Fruit fly (Drosophila melanogaster): ENCODE data around the gene CG9399.

The CG9399 gene

dm6 chr3R:9550265-9551012 is 23.6 kb downstream of the CG9399 start (continued):
- no peak for TF ChIP-seq toy (GFP tag; IDR thresholded peaks at IDR 0.05)
- no peak for TF ChIP-seq hbn (GFP tag; IDR thresholded peaks at IDR 0.05; ENCODE audit: partially characterized antibody)
- TF ChIP-seq ash1 (GFP tag; optimal IDR thresholded peaks at IDR 0.05), result peak; percentile 37
- no peak for TF ChIP-seq CG17361 (GFP tag; IDR thresholded peaks at IDR 0.05)
- peak; percentile 63 for TF ChIP-seq D19A (tag; optimal IDR thresholded peaks at IDR 0.05)
- TF ChIP-seq NC2β (GFP tag; optimal IDR thresholded peaks at IDR 0.05), result no peak
- TF ChIP-seq bsh (GFP tag; optimal IDR thresholded peaks at IDR 0.05), result peak in 1 of 2 experiments; percentile 16
- peak; percentile 40 for TF ChIP-seq CG5180 (GFP tag; optimal IDR thresholded peaks at IDR 0.05)
- peak; percentile 24 for TF ChIP-seq cad (GFP tag; optimal IDR thresholded peaks at IDR 0.05)
- TF ChIP-seq odd (GFP tag; optimal IDR thresholded peaks at IDR 0.05), result peak; percentile 6
- no peak for TF ChIP-seq Gsc (GFP tag; IDR thresholded peaks at IDR 0.05)
- no peak for TF ChIP-seq bigmax (GFP tag; optimal IDR thresholded peaks at IDR 0.05)
- TF ChIP-seq Hr78 (GFP tag; optimal IDR thresholded peaks at IDR 0.05), result peak in 1 of 2 experiments; percentile 80
- peak; percentile 7 for TF ChIP-seq trem (tag; optimal IDR thresholded peaks at IDR 0.05)
- TF ChIP-seq B-H2 (GFP tag; optimal IDR thresholded peaks at IDR 0.05), result peak; percentile 45
- peak; percentile 18 for TF ChIP-seq CG17385 (GFP tag; optimal IDR thresholded peaks at IDR 0.05)
- TF ChIP-seq disco-r (GFP tag; optimal IDR thresholded peaks at IDR 0.05), result no peak
- TF ChIP-seq CG3838 (GFP tag; optimal IDR thresholded peaks at IDR 0.05), result no peak
- TF ChIP-seq CG15479 (GFP tag; optimal IDR thresholded peaks at IDR 0.05), result peak; percentile 41
- TF ChIP-seq CG31441 (GFP tag; IDR thresholded peaks at IDR 0.05), result no peak
- no peak for TF ChIP-seq CG10543 (GFP tag; optimal IDR thresholded peaks at IDR 0.05)
- TF ChIP-seq Dfd (GFP tag; optimal IDR thresholded peaks at IDR 0.05), result no peak
- TF ChIP-seq CG6254 (GFP tag; optimal IDR thresholded peaks at IDR 0.05), result peak; percentile 26
- TF ChIP-seq lab (GFP tag; optimal IDR thresholded peaks at IDR 0.05), result peak; percentile 36
- peak; percentile 1 for TF ChIP-seq tap (tag; optimal IDR thresholded peaks at IDR 0.05)
- TF ChIP-seq CG18619 (GFP tag; optimal IDR thresholded peaks at IDR 0.05), result no peak
- TF ChIP-seq nerfin-1 (tag; optimal IDR thresholded peaks at IDR 0.05), result peak; percentile 25
- no peak for TF ChIP-seq ham (GFP tag; IDR thresholded peaks at IDR 0.05)
- peak; percentile 12 for TF ChIP-seq CG2875 (GFP tag; optimal IDR thresholded peaks at IDR 0.05)
- no peak for TF ChIP-seq CG16863 (GFP tag; optimal IDR thresholded peaks at IDR 0.05)
- no peak for TF ChIP-seq CG4282 (GFP tag; optimal IDR thresholded peaks at IDR 0.05)
- peak; percentile 96 for TF ChIP-seq yki (optimal IDR thresholded peaks at IDR 0.05)
- TF ChIP-seq Sry-δ (GFP tag; optimal IDR thresholded peaks at IDR 0.05), result no peak
- no peak for TF ChIP-seq CG1792 (GFP tag; optimal IDR thresholded peaks at IDR 0.05)
- TF ChIP-seq NFAT (GFP tag; IDR thresholded peaks at IDR 0.05), result no peak
- TF ChIP-seq cg (GFP tag; optimal IDR thresholded peaks at IDR 0.05), result peak; percentile 95
- no peak for TF ChIP-seq CG14667 (GFP tag; IDR thresholded peaks at IDR 0.05)
- peak; percentile 22 for TF ChIP-seq CG15696 (tag; optimal IDR thresholded peaks at IDR 0.05)
- TF ChIP-seq CG7745 (tag; optimal IDR thresholded peaks at IDR 0.05), result no peak
- TF ChIP-seq pzg (GFP tag; optimal IDR thresholded peaks at IDR 0.05), result no peak
- TF ChIP-seq CG3281 (GFP tag; optimal IDR thresholded peaks at IDR 0.05), result no peak
- no peak for TF ChIP-seq schlank (tag; optimal IDR thresholded peaks at IDR 0.05)
- no peak for TF ChIP-seq slbo (GFP tag; IDR thresholded peaks at IDR 0.05)
- peak; percentile 12 for TF ChIP-seq CG9437 (GFP tag; optimal IDR thresholded peaks at IDR 0.05)
- TF ChIP-seq CG15601 (tag; optimal IDR thresholded peaks at IDR 0.05), result peak; percentile 52
- TF ChIP-seq CkIIα-i1 (GFP tag; IDR thresholded peaks at IDR 0.05), result no peak
- no peak for TF ChIP-seq wdn (GFP tag; IDR thresholded peaks at IDR 0.05)
- peak; percentile 99 to 100 for TF ChIP-seq Trl (optimal IDR thresholded peaks at IDR 0.05)
- TF ChIP-seq Trl (GFP tag; optimal IDR thresholded peaks at IDR 0.05), result peak; percentile 66
- TF ChIP-seq CG10431 (GFP tag; optimal IDR thresholded peaks at IDR 0.05), result no peak

Data from whole organism, embryonic.